Worm (Caenorhabditis elegans) whole organism, young adult: ENCODE results near the gene F27E5.5.

ENCODE experiments used
- B0019.2 ChIP-seq: fragments of 200-800 bp; sonication (Bioruptor generic); conservative IDR thresholded peaks from 2 replicates; pipeline ENCODE4 v1.3.6; 2022; ENCODE audit warnings: missing genetic modification reagents, missing genetic modification characterization, missing compliant biosample characterization
- B0261.1 ChIP-seq: sonication (generic microtip); optimal IDR thresholded peaks from 2 replicates; lab custom pipeline; 2016; ENCODE audit warnings: mild to moderate bottlenecking, missing genetic modification characterization, moderate library complexity, missing compliant biosample characterization
- F10E7.11 ChIP-seq: sonication (generic microtip); optimal IDR thresholded peaks from 2 replicates; lab custom pipeline; 2017; ENCODE audit warnings: mild to moderate bottlenecking, missing genetic modification characterization, moderate library complexity, missing compliant biosample characterization
- F22D6.2 ChIP-seq: sonication (generic microtip); optimal IDR thresholded peaks from 2 replicates; lab custom pipeline; 2016; ENCODE audit warnings: mild to moderate bottlenecking, missing genetic modification characterization, missing compliant biosample characterization
- F33H1.4 ChIP-seq: fragments of 200-800 bp; sonication (Bioruptor generic); IDR thresholded peaks from 2 replicates; pipeline ENCODE4 v1.3.6; 2022; ENCODE audit warnings: missing genetic modification reagents, missing genetic modification characterization, missing compliant biosample characterization
- F52B5.7 ChIP-seq: sonication (generic microtip); optimal IDR thresholded peaks from 2 replicates; lab custom pipeline; 2016; ENCODE audit warnings: mild to moderate bottlenecking, missing genetic modification characterization, missing compliant biosample characterization
- F57A8.1 ChIP-seq: fragments of 200-800 bp; sonication (Bioruptor generic); optimal IDR thresholded peaks from 2 replicates; lab custom pipeline; 2018; ENCODE audit warnings: mild to moderate bottlenecking, missing genetic modification characterization, moderate library complexity, missing compliant biosample characterization
- F57C9.4 ChIP-seq: sonication (generic microtip); optimal IDR thresholded peaks from 2 replicates; lab custom pipeline; 2017; ENCODE audit warnings: mild to moderate bottlenecking, missing genetic modification characterization, missing compliant biosample characterization
- K11D2.4 ChIP-seq: fragments of 200-800 bp; sonication (Bioruptor generic); IDR thresholded peaks from 2 replicates; pipeline ENCODE4 v1.3.6; 2022; ENCODE audit warnings: missing genetic modification reagents, missing genetic modification characterization, missing compliant biosample characterization
- T26A5.8 ChIP-seq: sonication (generic microtip); optimal IDR thresholded peaks from 2 replicates; lab custom pipeline; 2016; ENCODE audit warnings: missing genetic modification characterization, missing compliant biosample characterization
- Y67H2A.10 ChIP-seq: fragments of 200-800 bp; sonication (Bioruptor generic); conservative IDR thresholded peaks from 2 replicates; pipeline ENCODE4 v1.3.6; 2022; ENCODE audit warnings: missing genetic modification reagents, missing genetic modification characterization, missing compliant biosample characterization
- Y95B8A.8 ChIP-seq: fragments of 200-800 bp; sonication (Bioruptor generic); IDR thresholded peaks from 2 replicates; pipeline ENCODE4 v1.3.6; 2022; ENCODE audit warnings: missing genetic modification reagents, missing genetic modification characterization, missing compliant biosample characterization
- atf-7 ChIP-seq: sonication (generic microtip); optimal IDR thresholded peaks from 2 replicates; lab custom pipeline; 2017; ENCODE audit warnings: mild to moderate bottlenecking, missing genetic modification characterization, missing compliant biosample characterization
- athp-1 ChIP-seq: sonication (generic microtip); optimal IDR thresholded peaks from 2 replicates; lab custom pipeline; 2017; ENCODE audit warnings: mild to moderate bottlenecking, missing genetic modification characterization, missing compliant biosample characterization
- bed-1 ChIP-seq: fragments of 200-800 bp; sonication (Bioruptor generic); IDR thresholded peaks from 2 replicates; pipeline ENCODE4 v1.3.6; 2022; ENCODE audit warnings: missing genetic modification reagents, missing genetic modification characterization, missing compliant biosample characterization
- ceh-91 ChIP-seq: fragments of 200-800 bp; sonication (Bioruptor generic); IDR thresholded peaks from 2 replicates; pipeline ENCODE4 v1.3.6; 2022; ENCODE audit warnings: missing genetic modification reagents, missing genetic modification characterization, missing compliant biosample characterization
- efl-1 ChIP-seq: fragments of 150-350 bp; optimal IDR thresholded peaks from 2 replicates; lab custom pipeline; 2014; ENCODE audit warnings: missing biosample characterization, missing genetic modification reagents, missing genetic modification characterization
- egl-44 ChIP-seq: fragments of 200-800 bp; sonication (Bioruptor generic); IDR thresholded peaks from 2 replicates; pipeline ENCODE4 v1.3.6; 2022; ENCODE audit warnings: missing genetic modification reagents, missing genetic modification characterization, missing compliant biosample characterization
- egrh-3 ChIP-seq: fragments of 200-800 bp; sonication (Bioruptor generic); IDR thresholded peaks from 2 replicates; pipeline ENCODE4 v1.3.6; 2022; ENCODE audit warnings: missing genetic modification reagents, missing genetic modification characterization, missing compliant biosample characterization
- fkh-3 ChIP-seq: sonication (generic microtip); optimal IDR thresholded peaks from 2 replicates; lab custom pipeline; 2016; ENCODE audit warnings: mild to moderate bottlenecking, missing genetic modification characterization, missing compliant biosample characterization
- gei-17 ChIP-seq: fragments of 200-800 bp; sonication (Bioruptor generic); optimal IDR thresholded peaks from 2 replicates; lab custom pipeline; 2018; ENCODE audit warnings: mild to moderate bottlenecking, missing genetic modification characterization, missing compliant biosample characterization
- hlh-12 ChIP-seq: sonication (generic microtip); optimal IDR thresholded peaks from 2 replicates; lab custom pipeline; 2016; ENCODE audit warnings: missing genetic modification characterization, missing compliant biosample characterization
- hlh-26 ChIP-seq: fragments of 200-800 bp; sonication (Bioruptor generic); conservative IDR thresholded peaks from 2 replicates; pipeline ENCODE4 v1.3.6; 2022; ENCODE audit warnings: missing genetic modification reagents, missing genetic modification characterization, missing compliant biosample characterization
- hmg-1.2 ChIP-seq: fragments of 200-800 bp; sonication (Bioruptor generic); IDR thresholded peaks from 2 replicates; pipeline ENCODE4 v1.3.6; 2022; ENCODE audit warnings: missing genetic modification reagents, missing genetic modification characterization, missing compliant biosample characterization
- let-526 ChIP-seq: fragments of 200-800 bp; sonication (Bioruptor generic); IDR thresholded peaks from 2 replicates; pipeline ENCODE4 v1.3.6; 2022; ENCODE audit warnings: missing genetic modification reagents, missing genetic modification characterization, missing compliant biosample characterization
- let-607 ChIP-seq, 2 experiments: fragments of 200-800 bp in 1 of 2; sonication (Bioruptor generic) in 1 of 2; sonication (generic microtip) in 1 of 2; optimal IDR thresholded peaks; 2 replicates each; lab custom pipeline; 2016 to 2018; ENCODE audit warnings: mild to moderate bottlenecking in 2 of 2, missing compliant biosample characterization in 2 of 2, missing genetic modification characterization in 2 of 2, moderate library complexity in 2 of 2, missing genotype in 1 of 2
- lin-40 ChIP-seq: sonication (generic microtip); optimal IDR thresholded peaks from 2 replicates; lab custom pipeline; 2016; ENCODE audit warnings: missing genetic modification characterization, mild to moderate bottlenecking, missing compliant biosample characterization, missing genotype, missing genetic modification reagents
- lin-54 ChIP-seq: fragments of 200-800 bp; sonication (Bioruptor generic); optimal IDR thresholded peaks from 2 replicates; lab custom pipeline; 2018; ENCODE audit warnings: mild to moderate bottlenecking, missing genetic modification characterization, missing compliant biosample characterization
- mcd-1 ChIP-seq: fragments of 200-800 bp; sonication (Bioruptor generic); IDR thresholded peaks from 2 replicates; pipeline ENCODE4 v1.3.6; 2022; ENCODE audit warnings: missing genetic modification reagents, missing genetic modification characterization, missing compliant biosample characterization
- mes-4 ChIP-seq: sonication (generic microtip); optimal IDR thresholded peaks from 2 replicates; lab custom pipeline; 2016; ENCODE audit warnings: missing genotype, missing genetic modification characterization, missing compliant biosample characterization
- nhr-27 ChIP-seq: fragments of 200-800 bp; sonication (Bioruptor generic); optimal IDR thresholded peaks from 2 replicates; lab custom pipeline; 2018; ENCODE audit warnings: mild to moderate bottlenecking, missing genetic modification characterization, moderate library complexity, missing compliant biosample characterization
- nhr-80 ChIP-seq: sonication (generic microtip); optimal IDR thresholded peaks from 2 replicates; lab custom pipeline; 2016; ENCODE audit warnings: missing genetic modification characterization, missing compliant biosample characterization
- pha-4 ChIP-seq: fragments of 150-350 bp; sonication (generic microtip); optimal IDR thresholded peaks from 2 replicates; lab custom pipeline; 2014; ENCODE audit warnings: missing biosample characterization, missing genetic modification reagents, missing genetic modification characterization
- rcor-1 ChIP-seq: fragments of 200-800 bp; sonication (Bioruptor generic); IDR thresholded peaks from 2 replicates; pipeline ENCODE4 v1.3.6; 2022; ENCODE audit warnings: missing genetic modification reagents, missing genetic modification characterization, missing compliant biosample characterization
- sdz-38 ChIP-seq: sonication (generic microtip); optimal IDR thresholded peaks from 2 replicates; lab custom pipeline; 2016; ENCODE audit warnings: missing genotype, missing genetic modification characterization, missing compliant biosample characterization
- sea-2 ChIP-seq: fragments of 200-800 bp; sonication (Bioruptor generic); IDR thresholded peaks from 2 replicates; pipeline ENCODE4 v1.3.6; 2022; ENCODE audit warnings: missing genetic modification characterization, missing compliant biosample characterization
- snpc-1.3 ChIP-seq: sonication (generic microtip); optimal IDR thresholded peaks from 2 replicates; lab custom pipeline; 2017; ENCODE audit warnings: missing genetic modification characterization, mild to moderate bottlenecking, missing compliant biosample characterization, antibody characterized with exemption, moderate library complexity, missing genotype, missing genetic modification reagents; ENCODE audit not compliant: insufficient read depth
- snpc-4 ChIP-seq, 5 experiments: fragments of 150-350 bp in 1 of 5; sonication (generic microtip) in 4 of 5; optimal IDR thresholded peaks; 2 replicates each; lab custom pipeline; 2014 to 2018; ENCODE audit warnings: missing genetic modification characterization in 5 of 5, missing biosample characterization in 3 of 5, antibody characterized with exemption in 2 of 5, mild to moderate bottlenecking in 2 of 5, missing compliant biosample characterization in 2 of 5, missing genotype in 2 of 5, moderate library complexity in 2 of 5, missing genetic modification reagents in 1 of 5
- sptf-2 ChIP-seq: fragments of 200-800 bp; sonication (Bioruptor generic); optimal IDR thresholded peaks from 2 replicates; lab custom pipeline; 2018; ENCODE audit warnings: mild to moderate bottlenecking, missing genetic modification characterization, missing compliant biosample characterization
- tlf-1 ChIP-seq: fragments of 200-800 bp; sonication (Bioruptor generic); optimal IDR thresholded peaks from 2 replicates; lab custom pipeline; 2018; ENCODE audit warnings: mild to moderate bottlenecking, missing genetic modification characterization, missing compliant biosample characterization
- unc-130 ChIP-seq: sonication (generic microtip); optimal IDR thresholded peaks from 2 replicates; lab custom pipeline; 2016; ENCODE audit warnings: missing genetic modification reagents, missing genetic modification characterization, missing compliant biosample characterization
- zfh-2 ChIP-seq: fragments of 200-800 bp; sonication (Bioruptor generic); conservative IDR thresholded peaks from 2 replicates; pipeline ENCODE4 v1.3.6; 2022; ENCODE audit warnings: missing genetic modification reagents, missing genetic modification characterization, missing compliant biosample characterization
- ztf-25 ChIP-seq: fragments of 200-800 bp; sonication (Bioruptor generic); IDR thresholded peaks from 2 replicates; pipeline ENCODE4 v1.3.6; 2022; ENCODE audit warnings: missing genetic modification reagents, missing genetic modification characterization, missing compliant biosample characterization

F27E5.5 gene

ce11 chrII:10136771-10137170 lies 5.1 kb upstream of the F27E5.5 start:
- TF ChIP-seq fkh-3 (no peak), F57C9.4 (tag; lab: Kevin White, UChicago) (no peak), B0261.1 (tag; lab: Kevin White, UChicago) (no peak), hmg-1.2 (GFP tag; lab: Robert Waterston, UW) (no peak), unc-130 (GFP tag; lab: Kevin White, UChicago) (no peak), sptf-2 (no peak), mcd-1 (GFP tag; lab: Robert Waterston, UW) (no peak), tlf-1 (GFP tag; lab: Kevin White, UChicago) (no peak), ceh-91 (GFP tag; lab: Robert Waterston, UW) (no peak), F33H1.4 (no peak), efl-1 (GFP tag; lab: Kevin White, UChicago) (no peak), Y95B8A.8 (GFP tag; lab: Robert Waterston, UW) (no peak), sdz-38 (tag; lab: Kevin White, UChicago) (no peak), egl-44 (no peak)

- TF ChIP-seq ztf-25 (GFP tag; lab: Robert Waterston, UW) (no peak), B0019.2 (GFP tag; lab: Robert Waterston, UW) (no peak), nhr-80 (tag; lab: Kevin White, UChicago) (peak; percentile 87)
Observed at ce11 chrII:10134285-10134995, 2.8 kb upstream of the F27E5.5 start, which contains the start of gene F27E5.9. Gene F27E5.9 (plus strand): TSS chrII:10134945.

ce11 chrII:10132818-10133217 lies 1.2 kb upstream of the F27E5.5 start:
- TF ChIP-seq snpc-4 (GFP tag; optimal IDR thresholded peaks at IDR 0.05; lab: Kevin White, UChicago) (no peak), snpc-4 (tag; optimal IDR thresholded peaks at IDR 0.05; lab: Kevin White, UChicago) (no peak), sea-2 (GFP tag; lab: Robert Waterston, UW) (no peak), egrh-3 (GFP tag; lab: Robert Waterston, UW) (no peak), F57A8.1 (GFP tag; lab: Kevin White, UChicago) (no peak), gei-17 (GFP tag; lab: Kevin White, UChicago) (no peak), rcor-1 (GFP tag; lab: Robert Waterston, UW) (no peak), lin-54 (GFP tag; lab: Kevin White, UChicago) (no peak), let-607 (tag; optimal IDR thresholded peaks at IDR 0.05; lab: Kevin White, UChicago) (no peak), Y67H2A.10 (no peak), hlh-26 (GFP tag; lab: Robert Waterston, UW) (no peak), hmg-1.2 (GFP tag; lab: Robert Waterston, UW) (no peak), F22D6.2 (tag; lab: Kevin White, UChicago) (no peak), zfh-2 (no peak), T26A5.8 (tag; lab: Kevin White, UChicago) (no peak), lin-40 (tag; lab: Kevin White, UChicago) (no peak), F33H1.4 (no peak)

- TF ChIP-seq F52B5.7 (tag; lab: Kevin White, UChicago) = no peak
- TF ChIP-seq bed-1 (GFP tag; lab: Robert Waterston, UW) = no peak
- no peak for TF ChIP-seq egrh-3 (GFP tag; lab: Robert Waterston, UW)
- no peak for TF ChIP-seq let-526
- TF ChIP-seq atf-7 (tag; lab: Kevin White, UChicago) = no peak
- no peak for TF ChIP-seq K11D2.4 (GFP tag; lab: Robert Waterston, UW)
- TF ChIP-seq mcd-1 (GFP tag; lab: Robert Waterston, UW) = no peak
- no peak for TF ChIP-seq hlh-12
- no peak for TF ChIP-seq F10E7.11 (tag; lab: Kevin White, UChicago)
- TF ChIP-seq F33H1.4 = no peak
- TF ChIP-seq F57A8.1 (GFP tag; lab: Kevin White, UChicago) = no peak
- no peak for TF ChIP-seq pha-4 (tag; lab: Kevin White, UChicago)
- no peak for TF ChIP-seq snpc-1.3 (tag; lab: Kevin White, UChicago)
- TF ChIP-seq mes-4 (tag; lab: Kevin White, UChicago) = no peak
- no peak for TF ChIP-seq nhr-27 (tag; lab: Kevin White, UChicago)
- no peak for TF ChIP-seq T26A5.8 (tag; lab: Kevin White, UChicago)
- no peak for TF ChIP-seq athp-1 (tag; lab: Kevin White, UChicago)
Observed at ce11 chrII:10127389-10127788, 4.3 kb downstream of the F27E5.5 start, which contains the start of gene F27E5.8. Gene F27E5.8 (minus strand): TSS chrII:10127489.
